Worm (Caenorhabditis elegans) whole organism, midembryonic: ENCODE measurements around the gene T06D4.2.

ENCODE experiments used
- T22C8.4 ChIP-seq: fragments of 200-800 bp; sonication (Bioruptor generic); IDR thresholded peaks from 2 replicates; pipeline ENCODE4 v1.3.6; 2022; ENCODE audit warnings: missing genetic modification characterization, missing compliant biosample characterization
- cog-1 ChIP-seq: sonication (generic microtip); optimal IDR thresholded peaks from 2 replicates; lab custom pipeline; 2016; ENCODE audit warnings: missing genetic modification characterization, missing compliant biosample characterization
- flt-1 ChIP-seq: fragments of 200-800 bp; sonication (Bioruptor generic); IDR thresholded peaks from 2 replicates; pipeline ENCODE4 v1.3.6; 2022; ENCODE audit warnings: missing genetic modification characterization, missing compliant biosample characterization
- klf-2 ChIP-seq: fragments of 200-800 bp; sonication (Bioruptor generic); conservative IDR thresholded peaks from 2 replicates; pipeline ENCODE4 v1.3.6; 2022; ENCODE audit warnings: missing genetic modification reagents, missing genetic modification characterization, missing compliant biosample characterization
- med-1 ChIP-seq: sonication (generic microtip); optimal IDR thresholded peaks from 2 replicates; lab custom pipeline; 2017; ENCODE audit warnings: missing genetic modification characterization, mild to moderate bottlenecking, missing compliant biosample characterization, antibody characterized with exemption, missing genetic modification reagents; ENCODE audit not compliant: insufficient read depth
- ref-1 ChIP-seq: fragments of 200-800 bp; sonication (Bioruptor generic); conservative IDR thresholded peaks from 2 replicates; pipeline ENCODE4 v1.3.6; 2022; ENCODE audit warnings: missing genetic modification reagents, missing genetic modification characterization, missing compliant biosample characterization
- tab-1 ChIP-seq: fragments of 200-800 bp; sonication (Bioruptor generic); IDR thresholded peaks from 2 replicates; pipeline ENCODE4 v1.3.6; 2022; ENCODE audit warnings: missing genetic modification characterization, missing compliant biosample characterization
- ztf-23 ChIP-seq: fragments of 200-800 bp; sonication (Bioruptor generic); IDR thresholded peaks from 2 replicates; pipeline ENCODE4 v1.3.6; 2022; ENCODE audit warnings: missing genetic modification reagents, missing genetic modification characterization, missing compliant biosample characterization
- ztf-29 ChIP-seq: fragments of 200-800 bp; sonication (Bioruptor generic); IDR thresholded peaks from 2 replicates; pipeline ENCODE4 v1.3.6; 2022; ENCODE audit warnings: missing genetic modification reagents, missing genetic modification characterization, missing compliant biosample characterization

ce11 chrII:3375302-3375701 lies 10.4 kb downstream of the T06D4.2 start:
- TF ChIP-seq ztf-23 (GFP tag; lab: Robert Waterston, UW), result no peak
- no peak for TF ChIP-seq flt-1 (GFP tag; lab: Robert Waterston, UW)
- no peak for TF ChIP-seq med-1 (GFP tag; lab: Kevin White, UChicago)
- TF ChIP-seq ref-1 (GFP tag; lab: Robert Waterston, UW), result no peak
- no peak for TF ChIP-seq ztf-29 (GFP tag; lab: Robert Waterston, UW)
- no peak for TF ChIP-seq T22C8.4 (GFP tag; lab: Robert Waterston, UW)
- TF ChIP-seq klf-2 (GFP tag; lab: Robert Waterston, UW), result no peak
- no peak for TF ChIP-seq tab-1
- no peak for TF ChIP-seq cog-1 (tag; lab: Kevin White, UChicago)
